Fruit fly (Drosophila melanogaster): ENCODE measurements around the gene opm.

DNA sequence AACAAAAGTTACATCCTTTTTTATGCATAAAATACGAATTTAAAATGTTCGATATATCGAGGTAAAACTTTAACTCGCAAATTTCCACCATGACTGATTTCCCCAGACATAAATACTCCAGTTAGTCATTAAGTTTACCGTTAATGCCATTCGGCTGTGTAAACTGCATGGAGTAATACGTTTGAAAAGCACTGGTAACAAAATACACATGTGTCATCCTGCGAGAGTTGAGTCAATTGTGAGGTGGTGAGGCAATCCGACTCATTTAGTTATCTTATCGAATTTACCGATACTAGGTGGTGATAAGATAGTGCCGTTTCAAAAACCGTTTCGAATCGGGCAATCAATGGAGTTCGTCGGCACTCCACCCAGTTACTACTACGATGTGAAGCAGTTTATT, 20.6 kb downstream of the opm start:
- no peak for TF ChIP-seq gem (tag; optimal IDR thresholded peaks at IDR 0.05)
- TF ChIP-seq CrebB (tag; optimal IDR thresholded peaks at IDR 0.05): no peak
- TF ChIP-seq CG6689 (GFP tag; IDR thresholded peaks at IDR 0.05): no peak
- TF ChIP-seq CG42726 (GFP tag; IDR thresholded peaks at IDR 0.05; ENCODE audit: partially characterized antibody): no peak
- TF ChIP-seq tap (tag; optimal IDR thresholded peaks at IDR 0.05): no peak
- TF ChIP-seq Vsx1 (GFP tag; optimal IDR thresholded peaks at IDR 0.05): no peak
- TF ChIP-seq Bdp1 (GFP tag; optimal IDR thresholded peaks at IDR 0.05): no peak
- no peak for TF ChIP-seq h (optimal IDR thresholded peaks at IDR 0.05)
- no peak for TF ChIP-seq Aef1 (GFP tag; IDR thresholded peaks at IDR 0.05)
- TF ChIP-seq CG2199 (GFP tag; IDR thresholded peaks at IDR 0.05): no peak
- TF ChIP-seq Lpt (GFP tag; optimal IDR thresholded peaks at IDR 0.05): no peak
- TF ChIP-seq slou (GFP tag; optimal IDR thresholded peaks at IDR 0.05): no peak
